Fruit fly (Drosophila melanogaster) whole organism, embryonic: ENCODE data around the gene mEFTs.

ENCODE experiments used
- Ada2b ChIP-seq: fragments of 200-800 bp; sonication (Bioruptor generic); IDR thresholded peaks from 2 replicates; pipeline ENCODE4 v1.3.6; 2022; ENCODE audit warnings: missing biosample characterization, missing genetic modification characterization
- Adf1 ChIP-seq: fragments of 200-800 bp; sonication (Bioruptor generic); IDR thresholded peaks from 2 replicates; pipeline ENCODE4 v1.3.6; 2022; ENCODE audit warnings: missing biosample characterization, missing genetic modification characterization
- Atf6 ChIP-seq: fragments of 200-800 bp; sonication (Bioruptor generic); IDR thresholded peaks from 2 replicates; pipeline ENCODE4 v1.3.6; 2022; ENCODE audit warnings: missing biosample characterization, missing genetic modification characterization
- CG10147 ChIP-seq: fragments of 200-800 bp; sonication (Bioruptor generic); optimal IDR thresholded peaks from 2 replicates; lab custom pipeline; 2019; ENCODE audit warnings: missing biosample characterization, mild to moderate bottlenecking, missing genetic modification characterization, moderate library complexity
- CG10209 ChIP-seq: fragments of 200-800 bp; sonication (Bioruptor generic); optimal IDR thresholded peaks from 3 replicates; lab custom pipeline; 2017; ENCODE audit warnings: missing biosample characterization, mild to moderate bottlenecking, missing genetic modification characterization, missing genetic modification reagents
- CG10431 ChIP-seq: fragments of 200-800 bp; sonication (Bioruptor generic); optimal IDR thresholded peaks from 3 replicates; lab custom pipeline; 2018; ENCODE audit warnings: missing biosample characterization, mild to moderate bottlenecking, missing genetic modification characterization
- CG11247 ChIP-seq: fragments of 200-800 bp; sonication (Bioruptor generic); IDR thresholded peaks from 2 replicates; pipeline ENCODE4 v1.3.6; 2022; ENCODE audit warnings: missing biosample characterization, missing genetic modification characterization
- CG12071 ChIP-seq: fragments of 200-800 bp; sonication (Bioruptor generic); optimal IDR thresholded peaks from 3 replicates; lab custom pipeline; 2018; ENCODE audit warnings: missing biosample characterization, mild to moderate bottlenecking, missing genetic modification characterization
- CG12104 ChIP-seq: fragments of 200-800 bp; sonication (Bioruptor generic); optimal IDR thresholded peaks from 3 replicates; lab custom pipeline; 2016; ENCODE audit warnings: missing biosample characterization, missing genetic modification characterization
- CG1233 ChIP-seq: fragments of 200-800 bp; sonication (Bioruptor generic); optimal IDR thresholded peaks from 4 replicates; lab custom pipeline; 2018; ENCODE audit warnings: missing biosample characterization, mild to moderate bottlenecking, missing genetic modification characterization
- CG12659 ChIP-seq: fragments of 200-800 bp; sonication (Bioruptor generic); optimal IDR thresholded peaks from 3 replicates; lab custom pipeline; 2017; ENCODE audit warnings: mild to moderate bottlenecking, missing biosample characterization, missing genetic modification reagents, missing genetic modification characterization
- CG15269 ChIP-seq: fragments of 200-800 bp; sonication (Bioruptor generic); optimal IDR thresholded peaks from 2 replicates; lab custom pipeline; 2018; ENCODE audit warnings: missing biosample characterization, mild to moderate bottlenecking, missing genetic modification characterization, moderate library complexity
- CG17568 ChIP-seq: fragments of 200-800 bp; sonication (Bioruptor generic); optimal IDR thresholded peaks from 2 replicates; lab custom pipeline; 2018; ENCODE audit warnings: missing biosample characterization, mild to moderate bottlenecking, missing genetic modification characterization, moderate library complexity
- CG30403 ChIP-seq: fragments of 200-800 bp; sonication (Bioruptor generic); optimal IDR thresholded peaks from 3 replicates; lab custom pipeline; 2016; ENCODE audit warnings: missing biosample characterization, missing genetic modification characterization
- CG4820 ChIP-seq: fragments of 200-800 bp; sonication (Bioruptor generic); optimal IDR thresholded peaks from 3 replicates; lab custom pipeline; 2016; ENCODE audit warnings: missing biosample characterization, missing genetic modification characterization
- CG7928 ChIP-seq: fragments of 200-800 bp; sonication (Bioruptor generic); optimal IDR thresholded peaks from 2 replicates; lab custom pipeline; 2017; ENCODE audit warnings: missing biosample characterization, mild to moderate bottlenecking, missing genetic modification characterization
- CHES-1-like ChIP-seq: fragments of 200-800 bp; sonication (Bioruptor generic); optimal IDR thresholded peaks from 2 replicates; lab custom pipeline; 2016; ENCODE audit warnings: missing biosample characterization, missing genetic modification characterization
- Dip3 ChIP-seq: fragments of 200-800 bp; sonication (Bioruptor generic); optimal IDR thresholded peaks from 3 replicates; lab custom pipeline; 2016; ENCODE audit warnings: missing biosample characterization, missing genetic modification characterization
- Dp ChIP-seq: fragments of 200-800 bp; sonication (Bioruptor generic); optimal IDR thresholded peaks from 2 replicates; lab custom pipeline; 2018; ENCODE audit warnings: missing biosample characterization, mild to moderate bottlenecking, missing genetic modification characterization, moderate library complexity
- Drgx ChIP-seq: fragments of 200-800 bp; sonication (Bioruptor generic); IDR thresholded peaks from 2 replicates; pipeline ENCODE4 v1.3.6; 2022; ENCODE audit warnings: missing biosample characterization, missing genetic modification characterization
- Ets65A ChIP-seq: fragments of 200-800 bp; sonication (Bioruptor generic); peaks from one replicate; lab custom pipeline; 2016; ENCODE audit warnings: missing biosample characterization, missing genetic modification characterization
- Fer3 ChIP-seq: fragments of 200-800 bp; sonication (Bioruptor generic); optimal IDR thresholded peaks from 2 replicates; lab custom pipeline; 2018; ENCODE audit warnings: missing biosample characterization, mild to moderate bottlenecking, missing genetic modification characterization, moderate library complexity
- HmgZ ChIP-seq: fragments of 200-800 bp; sonication (Bioruptor generic); optimal IDR thresholded peaks from 2 replicates; lab custom pipeline; 2018; ENCODE audit warnings: missing biosample characterization, mild to moderate bottlenecking, missing genetic modification characterization
- Hr51 ChIP-seq, 2 experiments: fragments of 200-800 bp; sonication (Bioruptor generic); optimal IDR thresholded peaks; 2 replicates in 1 of 2; 3 replicates in 1 of 2; lab custom pipeline; 2016 to 2018; ENCODE audit warnings: missing biosample characterization in 2 of 2, missing genetic modification characterization in 2 of 2, mild to moderate bottlenecking in 1 of 2, moderate library complexity in 1 of 2
- MTF-1 ChIP-seq: fragments of 200-800 bp; sonication (Bioruptor generic); optimal IDR thresholded peaks from 2 replicates; lab custom pipeline; 2018; ENCODE audit warnings: missing biosample characterization, mild to moderate bottlenecking, missing genetic modification characterization, borderline replicate concordance
- NK7.1 ChIP-seq: fragments of 200-800 bp; sonication (Bioruptor generic); optimal IDR thresholded peaks from 3 replicates; lab custom pipeline; 2016; ENCODE audit warnings: missing biosample characterization, missing genetic modification characterization
- Neu2 ChIP-seq: fragments of 200-800 bp; sonication (Bioruptor generic); optimal IDR thresholded peaks from 3 replicates; lab custom pipeline; 2016; ENCODE audit warnings: missing biosample characterization, missing genetic modification characterization, borderline replicate concordance
- Ptx1 ChIP-seq: fragments of 200-800 bp; sonication (Bioruptor generic); IDR thresholded peaks from 2 replicates; pipeline ENCODE4 v1.3.6; 2022; ENCODE audit warnings: missing biosample characterization, missing genetic modification characterization
- Sox102F ChIP-seq: fragments of 200-800 bp; sonication (Bioruptor generic); optimal IDR thresholded peaks from 2 replicates; lab custom pipeline; 2018; ENCODE audit warnings: missing biosample characterization, mild to moderate bottlenecking, missing genetic modification characterization, moderate library complexity
- ap ChIP-seq: fragments of 200-800 bp; sonication (Bioruptor generic); IDR thresholded peaks from 2 replicates; pipeline ENCODE4 v1.3.6; 2022; ENCODE audit warnings: missing biosample characterization, missing genetic modification characterization
- bigmax ChIP-seq: fragments of 200-800 bp; sonication (Bioruptor generic); optimal IDR thresholded peaks from 2 replicates; lab custom pipeline; 2018; ENCODE audit warnings: missing biosample characterization, mild to moderate bottlenecking, missing genetic modification characterization
- bsh ChIP-seq, 2 experiments: fragments of 200-800 bp; sonication (Bioruptor generic); optimal IDR thresholded peaks; 2 replicates each; lab custom pipeline; 2017 to 2018; ENCODE audit warnings: mild to moderate bottlenecking in 2 of 2, missing biosample characterization in 2 of 2, missing genetic modification characterization in 2 of 2, moderate library complexity in 1 of 2
- fd3F ChIP-seq: fragments of 200-800 bp; sonication (Bioruptor generic); optimal IDR thresholded peaks from 2 replicates; lab custom pipeline; 2018; ENCODE audit warnings: missing biosample characterization, mild to moderate bottlenecking, missing genetic modification characterization, moderate library complexity
- gem ChIP-seq: fragments of 200-800 bp; sonication (Bioruptor generic); optimal IDR thresholded peaks from 2 replicates; lab custom pipeline; 2019; ENCODE audit warnings: missing biosample characterization, mild to moderate bottlenecking, missing genetic modification characterization, moderate library complexity
- ham ChIP-seq: fragments of 200-800 bp; sonication (Bioruptor generic); IDR thresholded peaks from 2 replicates; pipeline ENCODE4 v1.3.6; 2022; ENCODE audit warnings: missing biosample characterization, missing genetic modification characterization
- hkb ChIP-seq, 2 experiments: fragments of 200-800 bp in 1 of 2; fragments of >200 bp in 1 of 2; sonication (Bioruptor generic) in 1 of 2; IDR thresholded peaks in 1 of 2; optimal IDR thresholded peaks in 1 of 2; 2 replicates each; pipeline versions ENCODE4 v1.3.6 to Lab custom; 2017 to 2022; ENCODE audit warnings: missing biosample characterization in 1 of 2, missing genetic modification characterization in 1 of 2
- jing ChIP-seq: fragments of 200-800 bp; sonication (Bioruptor generic); optimal IDR thresholded peaks from 2 replicates; lab custom pipeline; 2018; ENCODE audit warnings: missing biosample characterization, mild to moderate bottlenecking, missing genetic modification characterization
- lab ChIP-seq: fragments of 200-800 bp; sonication (Bioruptor generic); optimal IDR thresholded peaks from 3 replicates; lab custom pipeline; 2017; ENCODE audit warnings: missing biosample characterization, missing genetic modification characterization, mild to moderate bottlenecking, moderate library complexity, missing genetic modification reagents
- mld ChIP-seq: fragments of 200-800 bp; sonication (Bioruptor generic); IDR thresholded peaks from 3 replicates; pipeline ENCODE4 v1.3.6; 2022; ENCODE audit warnings: missing biosample characterization, missing genetic modification characterization; ENCODE audit not compliant: partially characterized antibody
- prd ChIP-seq, 3 experiments: fragments of >200 bp in 2 of 3; fragments of 200-800 bp in 1 of 3; sonication (Bioruptor generic) in 1 of 3; optimal IDR thresholded peaks in 2 of 3; IDR thresholded peaks in 1 of 3; 2 replicates in 2 of 3; 3 replicates in 1 of 3; pipeline versions ENCODE4 v1.3.6 to Lab custom; 2017 to 2022; ENCODE audit warnings: missing biosample characterization in 1 of 3, missing genetic modification characterization in 1 of 3
- rib ChIP-seq: fragments of 200-800 bp; sonication (Bioruptor generic); IDR thresholded peaks from 2 replicates; pipeline ENCODE4 v1.3.6; 2022; ENCODE audit warnings: missing biosample characterization, missing genetic modification characterization
- row ChIP-seq: fragments of 200-800 bp; sonication (Bioruptor generic); IDR thresholded peaks from 3 replicates; pipeline ENCODE4 v1.3.6; 2022; ENCODE audit warnings: missing biosample characterization, missing genetic modification characterization
- schlank ChIP-seq: fragments of 200-800 bp; sonication (Bioruptor generic); optimal IDR thresholded peaks from 2 replicates; lab custom pipeline; 2018; ENCODE audit warnings: missing biosample characterization, mild to moderate bottlenecking, missing genetic modification characterization
- sd ChIP-seq: fragments of 200-800 bp; sonication (Bioruptor generic); optimal IDR thresholded peaks from 3 replicates; lab custom pipeline; 2018; ENCODE audit warnings: missing biosample characterization, mild to moderate bottlenecking, missing genetic modification characterization, moderate library complexity
- unpg ChIP-seq: fragments of 200-800 bp; sonication (Bioruptor generic); optimal IDR thresholded peaks from 3 replicates; lab custom pipeline; 2018; ENCODE audit warnings: missing biosample characterization, mild to moderate bottlenecking, missing genetic modification characterization, moderate library complexity

The mEFTs gene

dm6 chr2L:17470630-17471029 is 30.3 kb downstream of the mEFTs start (continued):
- peak; percentile 64 for TF ChIP-seq CG1233
- peak; percentile 57 for TF ChIP-seq CG12659 (GFP tag; lab: Kevin White, UChicago)
- peak; percentile 87 for TF ChIP-seq rib (GFP tag; lab: Robert Waterston, UW)
- peak; percentile 28 for TF ChIP-seq MTF-1 (GFP tag; lab: Kevin White, UChicago)
- TF ChIP-seq bigmax (GFP tag; lab: Kevin White, UChicago): no peak
- TF ChIP-seq NK7.1 (GFP tag; lab: Kevin White, UChicago): peak; percentile 61
- TF ChIP-seq Neu2 (GFP tag; lab: Kevin White, UChicago): no peak
- TF ChIP-seq CHES-1-like (GFP tag; lab: Kevin White, UChicago): peak; percentile 55
- peak; percentile 59 for TF ChIP-seq CG10147
- peak; percentile 89 for TF ChIP-seq fd3F (GFP tag; lab: Kevin White, UChicago)
- TF ChIP-seq CG10209 (GFP tag; lab: Kevin White, UChicago): peak; percentile 72
- TF ChIP-seq Atf6 (GFP tag; lab: Robert Waterston, UW): peak; percentile 88
- peak; percentile 86 for TF ChIP-seq schlank (tag; lab: Kevin White, UChicago)
- TF ChIP-seq CG12071 (GFP tag; lab: Kevin White, UChicago): peak; percentile 69
- no peak for TF ChIP-seq ham
- TF ChIP-seq Fer3 (tag; lab: Kevin White, UChicago): peak; percentile 88
- TF ChIP-seq CG11247 (GFP tag; lab: Robert Waterston, UW): peak; percentile 64
- peak; percentile 70 for TF ChIP-seq CG17568 (GFP tag; lab: Kevin White, UChicago)

- TF ChIP-seq CG30403 (no peak), Ptx1 (GFP tag; lab: Robert Waterston, UW) (0 out of 2 replicates have a peak, but pooled peaks have one; percentile 9), prd (optimal IDR thresholded peaks at IDR 0.05; lab: Kevin White, UChicago) (no peak), prd (GFP tag; IDR thresholded peaks at IDR 0.05; lab: Robert Waterston, UW) (peak; percentile 24; the same call in 1 of the 3 replicates), Drgx (GFP tag; lab: Robert Waterston, UW) (peak; percentile 11; the same call in 1 of the 2 replicates), row (GFP tag; lab: Robert Waterston, UW) (peak; percentile 14; the same call in 1 of the 3 replicates), CG12104 (GFP tag; lab: Kevin White, UChicago) (no peak), Ada2b (GFP tag; lab: Robert Waterston, UW) (peak; percentile 19; the same call in 1 of the 2 replicates), bsh (GFP tag; optimal IDR thresholded peaks at IDR 0.05; lab: Kevin White, UChicago) (peak in 1 of 2 experiments; percentile 30), Sox102F (GFP tag; lab: Kevin White, UChicago) (peak; percentile 39), Adf1 (GFP tag; lab: Robert Waterston, UW) (no peak), gem (tag; lab: Kevin White, UChicago) (peak; percentile 30), Hr51 (GFP tag; optimal IDR thresholded peaks at IDR 0.05; lab: Kevin White, UChicago) (peak in 1 of 2 experiments; percentile 26), Ets65A (GFP tag; lab: Kevin White, UChicago) (peak; percentile 74), lab (GFP tag; lab: Kevin White, UChicago) (peak; percentile 30), HmgZ (tag; lab: Kevin White, UChicago) (no peak), unpg (GFP tag; lab: Kevin White, UChicago) (peak; percentile 2)
Observed at dm6 chr2L:17466950-17467349, 34.0 kb downstream of the mEFTs start.

dm6 chr2L:17465915-17466677 is 34.8 kb downstream of the mEFTs start:
- peak; percentile 69 for TF ChIP-seq jing
- TF ChIP-seq CG17568 (GFP tag; lab: Kevin White, UChicago): peak; percentile 68
- TF ChIP-seq Dp (GFP tag; lab: Kevin White, UChicago): no peak
- peak; percentile 43 for TF ChIP-seq Dip3
- TF ChIP-seq CG7928 (GFP tag; lab: Kevin White, UChicago): peak; percentile 25
- peak; percentile 81 for TF ChIP-seq CG15269 (tag; lab: Kevin White, UChicago)
- TF ChIP-seq CG10431 (GFP tag; lab: Kevin White, UChicago): peak; percentile 46
- TF ChIP-seq mld (GFP tag; lab: Robert Waterston, UW): no peak
- peak; percentile 75 for TF ChIP-seq CG4820 (GFP tag; lab: Kevin White, UChicago)
- no peak for TF ChIP-seq sd
- TF ChIP-seq hkb (optimal IDR thresholded peaks at IDR 0.05; lab: Kevin White, UChicago): no peak
- TF ChIP-seq hkb (GFP tag; IDR thresholded peaks at IDR 0.05; lab: Robert Waterston, UW): peak; percentile 87
- peak; percentile 69; the same call in 1 of the 2 replicates for TF ChIP-seq ap (GFP tag; lab: Robert Waterston, UW)
